Fruit fly (Drosophila melanogaster) whole organism, adult: ENCODE data around the gene Rab8.

Experiments used
- CG14711 ChIP-seq: fragments of 200-800 bp; sonication (Bioruptor generic); optimal IDR thresholded peaks from 2 replicates; lab custom pipeline; 2018; ENCODE audit warnings: missing biosample characterization, mild to moderate bottlenecking, missing genetic modification characterization, moderate library complexity
- CG1620 ChIP-seq: fragments of 200-800 bp; sonication (Bioruptor generic); optimal IDR thresholded peaks from 2 replicates; lab custom pipeline; 2016; ENCODE audit warnings: missing biosample characterization, missing genetic modification characterization
- CG7101 ChIP-seq: fragments of 200-800 bp; sonication (Bioruptor generic); optimal IDR thresholded peaks from 2 replicates; lab custom pipeline; 2018; ENCODE audit warnings: missing biosample characterization, mild to moderate bottlenecking, missing genetic modification characterization, moderate library complexity
- bab1 ChIP-seq: fragments of 200-800 bp; sonication (Bioruptor generic); optimal IDR thresholded peaks from 3 replicates; lab custom pipeline; 2019; ENCODE audit warnings: missing biosample characterization, mild to moderate bottlenecking, missing genetic modification characterization, moderate library complexity
- cic ChIP-seq: fragments of 200-800 bp; sonication (Bioruptor generic); optimal IDR thresholded peaks from 2 replicates; lab custom pipeline; 2017; ENCODE audit warnings: missing biosample characterization, mild to moderate bottlenecking, missing genetic modification characterization, moderate library complexity
- tj ChIP-seq: fragments of 200-800 bp; sonication (Bioruptor generic); optimal IDR thresholded peaks from 3 replicates; lab custom pipeline; 2017; ENCODE audit warnings: missing biosample characterization, mild to moderate bottlenecking, missing genetic modification characterization, moderate library complexity
- toe ChIP-seq: fragments of 200-800 bp; sonication (Bioruptor generic); optimal IDR thresholded peaks from 2 replicates; lab custom pipeline; 2016; ENCODE audit warnings: missing biosample characterization, missing genetic modification characterization

- TF ChIP-seq tj (GFP tag; lab: Kevin White, UChicago) (peak; percentile 73), cic (GFP tag; lab: Kevin White, UChicago) (peak; percentile 25), CG14711 (no peak), bab1 (GFP tag; lab: Kevin White, UChicago) (peak; percentile 83), CG7101 (peak; percentile 40), toe (GFP tag; lab: Kevin White, UChicago) (no peak), CG1620 (GFP tag; lab: Kevin White, UChicago) (peak; percentile 4)
These were observed 9.7 kb downstream of the Rab8 start for dm6 chr3L:19861215-19861614.
